Worm (Caenorhabditis elegans): ENCODE measurements around the gene ndub-5.

- TF ChIP-seq nhr-11 (tag; optimal IDR thresholded peaks at IDR 0.05) (no peak), nhr-237 (tag; optimal IDR thresholded peaks at IDR 0.05) (no peak), fos-1 (tag; optimal IDR thresholded peaks at IDR 0.05) (no peak), dmd-4 (tag; optimal IDR thresholded peaks at IDR 0.05) (no peak), ama-1 (optimal IDR thresholded peaks at IDR 0.05) (no peak), skn-1 (tag; optimal IDR thresholded peaks at IDR 0.05) (no peak), ztf-4 (tag; optimal IDR thresholded peaks at IDR 0.05) (no peak), elt-3 (tag; optimal IDR thresholded peaks at IDR 0.05) (no peak), zag-1 (tag; optimal IDR thresholded peaks at IDR 0.05) (no peak), unc-62 (GFP tag; optimal IDR thresholded peaks at IDR 0.05) (no peak)
Observed at ce11 chrII:5710835-5711234, 19.7 kb upstream of the ndub-5 start.

Measured in whole organism, L2 larva.